Worm (Caenorhabditis elegans) whole organism, late embryonic: Measurements from ENCODE around the gene srpa-72.

Experiments
- F13H6.1 ChIP-seq: sonication (generic microtip); optimal IDR thresholded peaks from 2 replicates; lab custom pipeline; 2016; ENCODE audit warnings: missing genetic modification characterization, missing compliant biosample characterization
- ceh-6 ChIP-seq: fragments of 200-800 bp; sonication (Bioruptor generic); optimal IDR thresholded peaks from 2 replicates; lab custom pipeline; 2018; ENCODE audit warnings: mild to moderate bottlenecking, missing genetic modification characterization, missing compliant biosample characterization
- dmd-4 ChIP-seq: sonication (generic microtip); optimal IDR thresholded peaks from 2 replicates; lab custom pipeline; 2016; ENCODE audit warnings: borderline replicate concordance, missing genetic modification characterization, missing compliant biosample characterization
- elt-4 ChIP-seq: sonication (generic microtip); optimal IDR thresholded peaks from 2 replicates; lab custom pipeline; 2016; ENCODE audit warnings: missing genetic modification characterization, missing compliant biosample characterization
- fkh-10 ChIP-seq: fragments of 150-350 bp; optimal IDR thresholded peaks from 2 replicates; lab custom pipeline; 2014; ENCODE audit warnings: missing biosample characterization, missing genetic modification reagents, missing genetic modification characterization
- gmeb-2 ChIP-seq: sonication (generic microtip); optimal IDR thresholded peaks from 2 replicates; lab custom pipeline; 2016; ENCODE audit warnings: missing genetic modification characterization, inconsistent platforms, missing compliant biosample characterization
- hlh-13 ChIP-seq: fragments of 200-800 bp; sonication (Bioruptor generic); optimal IDR thresholded peaks from 2 replicates; lab custom pipeline; 2018; ENCODE audit warnings: mild to moderate bottlenecking, missing genetic modification characterization, missing compliant biosample characterization
- lim-6 ChIP-seq: sonication (generic microtip); optimal IDR thresholded peaks from 2 replicates; lab custom pipeline; 2016; ENCODE audit warnings: missing genetic modification characterization, missing compliant biosample characterization
- lin-11 ChIP-seq: fragments of 200-800 bp; sonication (Bioruptor generic); optimal IDR thresholded peaks from 2 replicates; lab custom pipeline; 2018; ENCODE audit warnings: mild to moderate bottlenecking, missing genetic modification characterization, missing compliant biosample characterization
- nhr-11 ChIP-seq: fragments of 150-350 bp; optimal IDR thresholded peaks from 2 replicates; lab custom pipeline; 2014; ENCODE audit warnings: missing biosample characterization, missing genetic modification characterization
- pag-3 ChIP-seq: sonication (generic microtip); optimal IDR thresholded peaks from 2 replicates; lab custom pipeline; 2016; ENCODE audit warnings: missing compliant biosample characterization, missing genetic modification characterization, borderline replicate concordance
- pha-4 ChIP-seq: fragments of 150-350 bp; optimal IDR thresholded peaks from 2 replicates; lab custom pipeline; 2018; ENCODE audit warnings: missing biosample characterization, missing genetic modification reagents, missing genetic modification characterization
- pqm-1 ChIP-seq: sonication (generic microtip); optimal IDR thresholded peaks from 2 replicates; lab custom pipeline; 2016; ENCODE audit warnings: missing genetic modification characterization, missing compliant biosample characterization
- unc-3 ChIP-seq, 2 experiments: fragments of 200-800 bp in 1 of 2; sonication (Bioruptor generic) in 1 of 2; sonication (generic microtip) in 1 of 2; conservative IDR thresholded peaks in 1 of 2; optimal IDR thresholded peaks in 1 of 2; 2 replicates each; pipeline versions ENCODE4 v1.3.6 to Lab custom; 2016 to 2022; ENCODE audit warnings: missing compliant biosample characterization in 2 of 2, missing genetic modification characterization in 2 of 2, missing genetic modification reagents in 1 of 2

- TF ChIP-seq elt-4 (tag; lab: Kevin White, UChicago), result no peak
- no peak for TF ChIP-seq pag-3 (tag; lab: Kevin White, UChicago)
- TF ChIP-seq F13H6.1 (tag; lab: Kevin White, UChicago), result no peak
- TF ChIP-seq dmd-4, result no peak
- TF ChIP-seq nhr-11 (tag; lab: Kevin White, UChicago), result no peak
- TF ChIP-seq gmeb-2 (tag; lab: Kevin White, UChicago), result no peak
- TF ChIP-seq pha-4 (tag; lab: Kevin White, UChicago), result no peak
- TF ChIP-seq hlh-13, result no peak
- no peak for TF ChIP-seq unc-3 (GFP tag; conservative IDR thresholded peaks at IDR 0.05; lab: Robert Waterston, UW)
- TF ChIP-seq unc-3 (tag; optimal IDR thresholded peaks at IDR 0.05; lab: Kevin White, UChicago), result no peak
- no peak for TF ChIP-seq lim-6 (tag; lab: Kevin White, UChicago)
- no peak for TF ChIP-seq lin-11 (tag; lab: Kevin White, UChicago)
- no peak for TF ChIP-seq pqm-1 (tag; lab: Kevin White, UChicago)
- TF ChIP-seq ceh-6, result no peak
- no peak for TF ChIP-seq fkh-10 (GFP tag; lab: Kevin White, UChicago)
Observed at ce11 chrII:2804949-2805348, 17.7 kb downstream of the srpa-72 start.
